Fruit fly (Drosophila melanogaster) Kc167 (cell line): ENCODE data around the gene CG18213.

Source experiments
- Sin3A ChIP-seq: fragments of >200 bp; optimal IDR thresholded peaks from 2 replicates; lab custom pipeline; 2018; ENCODE audit warnings: missing external identifiers
- h ChIP-seq: fragments of >200 bp; optimal IDR thresholded peaks from 3 replicates; lab custom pipeline; 2018; ENCODE audit warnings: missing external identifiers
- psq ChIP-seq: fragments of >200 bp; optimal IDR thresholded peaks from 2 replicates; lab custom pipeline; 2017; ENCODE audit warnings: missing external identifiers

DNA sequence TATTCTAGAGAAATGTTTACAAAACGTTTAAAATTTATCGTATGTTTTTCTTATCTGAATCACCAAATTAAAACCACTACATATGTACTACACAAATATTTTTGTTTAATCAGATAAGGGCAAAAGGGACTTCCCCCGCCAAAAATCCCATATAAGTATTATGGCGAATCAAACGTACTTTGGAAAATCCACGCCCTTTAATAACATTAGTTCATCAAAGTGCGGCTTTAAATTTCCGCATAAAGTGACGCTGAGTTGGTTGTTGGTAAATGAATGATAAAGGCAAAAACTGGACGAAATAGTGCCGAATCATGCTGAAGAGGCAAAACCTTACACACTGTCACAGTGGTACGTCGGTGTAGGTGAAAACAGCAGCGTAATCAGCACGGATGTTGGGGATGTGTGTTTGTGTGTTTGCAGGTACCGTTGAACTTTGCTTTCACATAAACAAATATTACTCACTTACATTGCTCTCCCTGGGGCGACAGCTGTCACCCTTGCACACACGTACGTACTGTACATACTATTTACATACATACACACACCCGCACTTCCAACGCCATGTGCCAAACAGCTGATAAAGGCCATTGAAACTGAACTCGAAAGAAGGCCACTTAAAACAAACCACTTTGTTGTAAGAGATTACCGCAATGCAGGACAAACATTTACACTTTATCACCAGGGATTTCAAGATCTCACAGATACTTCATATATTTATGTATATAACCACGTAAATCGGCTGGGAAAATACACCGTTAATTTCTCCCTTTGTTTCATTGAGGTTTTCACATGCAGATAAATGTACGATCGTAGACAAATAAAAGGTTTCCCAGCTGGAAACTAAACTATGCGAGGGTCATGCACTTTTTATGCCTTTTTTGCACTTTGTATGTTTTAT lies 39.2 kb upstream of the CG18213 start:
- TF ChIP-seq h (lab: Kevin White, UChicago) = no peak
- TF ChIP-seq Sin3A (lab: Kevin White, UChicago) = no peak
- no peak for TF ChIP-seq psq (lab: Kevin White, UChicago)
